Worm (Caenorhabditis elegans) whole organism, young adult: ENCODE data around the gene T03E6.9.

ENCODE experiments used
- B0261.1 ChIP-seq: sonication (generic microtip); optimal IDR thresholded peaks from 2 replicates; lab custom pipeline; 2016; ENCODE audit warnings: mild to moderate bottlenecking, missing genetic modification characterization, moderate library complexity, missing compliant biosample characterization
- B0336.3 ChIP-seq: fragments of 200-800 bp; sonication (Bioruptor generic); IDR thresholded peaks from 2 replicates; pipeline ENCODE4 v1.3.6; 2022; ENCODE audit warnings: missing genetic modification characterization, missing compliant biosample characterization
- F10E7.11 ChIP-seq: sonication (generic microtip); optimal IDR thresholded peaks from 2 replicates; lab custom pipeline; 2017; ENCODE audit warnings: mild to moderate bottlenecking, missing genetic modification characterization, moderate library complexity, missing compliant biosample characterization
- F23B12.7 ChIP-seq: sonication (generic microtip); optimal IDR thresholded peaks from 2 replicates; lab custom pipeline; 2017; ENCODE audit warnings: missing genetic modification characterization, mild to moderate bottlenecking, missing compliant biosample characterization, antibody characterized with exemption, moderate library complexity; ENCODE audit not compliant: insufficient read depth
- F37B4.10 ChIP-seq: fragments of 200-800 bp; sonication (Bioruptor generic); IDR thresholded peaks from 2 replicates; pipeline ENCODE4 v1.3.6; 2022; ENCODE audit warnings: missing genetic modification characterization, missing compliant biosample characterization
- F52B5.7 ChIP-seq: sonication (generic microtip); optimal IDR thresholded peaks from 2 replicates; lab custom pipeline; 2016; ENCODE audit warnings: mild to moderate bottlenecking, missing genetic modification characterization, missing compliant biosample characterization
- Y53F4B.3 ChIP-seq: fragments of 200-800 bp; sonication (Bioruptor generic); IDR thresholded peaks from 2 replicates; pipeline ENCODE4 v1.3.6; 2022; ENCODE audit warnings: missing genetic modification reagents, missing genetic modification characterization, missing compliant biosample characterization
- akir-1 ChIP-seq: fragments of 200-800 bp; sonication (Bioruptor generic); optimal IDR thresholded peaks from 2 replicates; lab custom pipeline; 2018; ENCODE audit warnings: mild to moderate bottlenecking, missing genetic modification characterization, moderate library complexity, missing compliant biosample characterization
- ama-1 ChIP-seq, 3 experiments: fragments of 150-350 bp in 1 of 3; sonication (generic microtip) in 2 of 3; optimal IDR thresholded peaks; 2 replicates each; lab custom pipeline; 2014 to 2018; ENCODE audit warnings: missing biosample characterization in 2 of 3, missing genetic modification characterization in 2 of 3, missing genetic modification reagents in 2 of 3
- aptf-2 ChIP-seq: fragments of 200-800 bp; sonication (Bioruptor generic); conservative IDR thresholded peaks from 2 replicates; pipeline ENCODE4 v1.3.6; 2022; ENCODE audit warnings: missing genetic modification reagents, missing genetic modification characterization, missing compliant biosample characterization
- cebp-1 ChIP-seq, 2 experiments: fragments of 200-800 bp in 1 of 2; sonication (Bioruptor generic) in 1 of 2; sonication (generic microtip) in 1 of 2; IDR thresholded peaks in 1 of 2; optimal IDR thresholded peaks in 1 of 2; 2 replicates each; pipeline versions ENCODE4 v1.3.6 to Lab custom; 2017 to 2022; ENCODE audit warnings: missing compliant biosample characterization in 2 of 2, missing genetic modification characterization in 2 of 2, mild to moderate bottlenecking in 1 of 2, missing genetic modification reagents in 1 of 2, moderate library complexity in 1 of 2
- ceh-100 ChIP-seq: fragments of 200-800 bp; sonication (Bioruptor generic); IDR thresholded peaks from 2 replicates; pipeline ENCODE4 v1.3.6; 2022; ENCODE audit warnings: missing genetic modification reagents, missing genetic modification characterization, missing compliant biosample characterization
- ceh-27 ChIP-seq: fragments of 200-800 bp; sonication (Bioruptor generic); optimal IDR thresholded peaks from 2 replicates; lab custom pipeline; 2018; ENCODE audit warnings: mild to moderate bottlenecking, missing genetic modification characterization, moderate library complexity, missing compliant biosample characterization
- ceh-40 ChIP-seq: fragments of 200-800 bp; sonication (Bioruptor generic); IDR thresholded peaks from 2 replicates; pipeline ENCODE4 v1.3.6; 2022; ENCODE audit warnings: missing genetic modification characterization, missing compliant biosample characterization
- ceh-58 ChIP-seq: fragments of 200-800 bp; sonication (Bioruptor generic); IDR thresholded peaks from 2 replicates; pipeline ENCODE4 v1.3.6; 2022; ENCODE audit warnings: missing genetic modification characterization, missing compliant biosample characterization
- dpff-1 ChIP-seq: sonication (generic microtip); optimal IDR thresholded peaks from 2 replicates; lab custom pipeline; 2017; ENCODE audit warnings: mild to moderate bottlenecking, missing genetic modification characterization, missing compliant biosample characterization
- egl-44 ChIP-seq: fragments of 200-800 bp; sonication (Bioruptor generic); IDR thresholded peaks from 2 replicates; pipeline ENCODE4 v1.3.6; 2022; ENCODE audit warnings: missing genetic modification reagents, missing genetic modification characterization, missing compliant biosample characterization
- egrh-3 ChIP-seq: fragments of 200-800 bp; sonication (Bioruptor generic); IDR thresholded peaks from 2 replicates; pipeline ENCODE4 v1.3.6; 2022; ENCODE audit warnings: missing genetic modification reagents, missing genetic modification characterization, missing compliant biosample characterization
- fkh-3 ChIP-seq: sonication (generic microtip); optimal IDR thresholded peaks from 2 replicates; lab custom pipeline; 2016; ENCODE audit warnings: mild to moderate bottlenecking, missing genetic modification characterization, missing compliant biosample characterization
- gei-17 ChIP-seq: fragments of 200-800 bp; sonication (Bioruptor generic); optimal IDR thresholded peaks from 2 replicates; lab custom pipeline; 2018; ENCODE audit warnings: mild to moderate bottlenecking, missing genetic modification characterization, missing compliant biosample characterization
- hlh-26 ChIP-seq: fragments of 200-800 bp; sonication (Bioruptor generic); conservative IDR thresholded peaks from 2 replicates; pipeline ENCODE4 v1.3.6; 2022; ENCODE audit warnings: missing genetic modification reagents, missing genetic modification characterization, missing compliant biosample characterization
- hsf-1 ChIP-seq: fragments of 200-800 bp; sonication (Bioruptor generic); IDR thresholded peaks from 2 replicates; pipeline ENCODE4 v1.3.6; 2022; ENCODE audit warnings: missing genetic modification reagents, missing genetic modification characterization, missing compliant biosample characterization
- let-526 ChIP-seq: fragments of 200-800 bp; sonication (Bioruptor generic); IDR thresholded peaks from 2 replicates; pipeline ENCODE4 v1.3.6; 2022; ENCODE audit warnings: missing genetic modification reagents, missing genetic modification characterization, missing compliant biosample characterization
- lir-1 ChIP-seq: fragments of 200-800 bp; sonication (Bioruptor generic); conservative IDR thresholded peaks from 2 replicates; pipeline ENCODE4 v1.3.6; 2022; ENCODE audit warnings: missing genetic modification reagents, missing genetic modification characterization, missing compliant biosample characterization
- mcd-1 ChIP-seq: fragments of 200-800 bp; sonication (Bioruptor generic); IDR thresholded peaks from 2 replicates; pipeline ENCODE4 v1.3.6; 2022; ENCODE audit warnings: missing genetic modification reagents, missing genetic modification characterization, missing compliant biosample characterization
- nhr-179 ChIP-seq: sonication (generic microtip); optimal IDR thresholded peaks from 2 replicates; lab custom pipeline; 2016; ENCODE audit warnings: mild to moderate bottlenecking, missing genetic modification characterization, missing compliant biosample characterization
- nhr-27 ChIP-seq: fragments of 200-800 bp; sonication (Bioruptor generic); optimal IDR thresholded peaks from 2 replicates; lab custom pipeline; 2018; ENCODE audit warnings: mild to moderate bottlenecking, missing genetic modification characterization, moderate library complexity, missing compliant biosample characterization
- nhr-80 ChIP-seq: sonication (generic microtip); optimal IDR thresholded peaks from 2 replicates; lab custom pipeline; 2016; ENCODE audit warnings: missing genetic modification characterization, missing compliant biosample characterization
- nhr-90 ChIP-seq: sonication (generic microtip); optimal IDR thresholded peaks from 2 replicates; lab custom pipeline; 2016; ENCODE audit warnings: missing genotype, mild to moderate bottlenecking, missing genetic modification characterization, missing compliant biosample characterization
- rec-8 ChIP-seq, 2 experiments: sonication (generic microtip); optimal IDR thresholded peaks; 2 replicates each; lab custom pipeline; 2016; ENCODE audit warnings: mild to moderate bottlenecking in 2 of 2, missing genetic modification characterization in 2 of 2, missing genetic modification reagents in 2 of 2, missing genotype in 2 of 2, missing biosample characterization in 1 of 2, missing compliant biosample characterization in 1 of 2, moderate library complexity in 1 of 2
- sea-2 ChIP-seq: fragments of 200-800 bp; sonication (Bioruptor generic); IDR thresholded peaks from 2 replicates; pipeline ENCODE4 v1.3.6; 2022; ENCODE audit warnings: missing genetic modification characterization, missing compliant biosample characterization
- snpc-3.4 ChIP-seq: sonication (generic microtip); optimal IDR thresholded peaks from 2 replicates; lab custom pipeline; 2017; ENCODE audit warnings: missing genetic modification characterization, mild to moderate bottlenecking, missing compliant biosample characterization, antibody characterized with exemption, moderate library complexity, missing genotype, missing genetic modification reagents
- somi-1 ChIP-seq: fragments of 200-800 bp; sonication (Bioruptor generic); optimal IDR thresholded peaks from 2 replicates; lab custom pipeline; 2018; ENCODE audit warnings: mild to moderate bottlenecking, missing genetic modification characterization, missing compliant biosample characterization
- tlf-1 ChIP-seq: fragments of 200-800 bp; sonication (Bioruptor generic); optimal IDR thresholded peaks from 2 replicates; lab custom pipeline; 2018; ENCODE audit warnings: mild to moderate bottlenecking, missing genetic modification characterization, missing compliant biosample characterization
- zfh-2 ChIP-seq: fragments of 200-800 bp; sonication (Bioruptor generic); conservative IDR thresholded peaks from 2 replicates; pipeline ENCODE4 v1.3.6; 2022; ENCODE audit warnings: missing genetic modification reagents, missing genetic modification characterization, missing compliant biosample characterization
- zim-3 ChIP-seq: sonication (generic microtip); optimal IDR thresholded peaks from 2 replicates; lab custom pipeline; 2017; ENCODE audit warnings: mild to moderate bottlenecking, missing genetic modification characterization, moderate library complexity, missing compliant biosample characterization
- ztf-25 ChIP-seq: fragments of 200-800 bp; sonication (Bioruptor generic); IDR thresholded peaks from 2 replicates; pipeline ENCODE4 v1.3.6; 2022; ENCODE audit warnings: missing genetic modification reagents, missing genetic modification characterization, missing compliant biosample characterization
- ztf-6 ChIP-seq: fragments of 200-800 bp; sonication (Bioruptor generic); IDR thresholded peaks from 2 replicates; pipeline ENCODE4 v1.3.6; 2022; ENCODE audit warnings: missing genetic modification reagents, missing genetic modification characterization, missing compliant biosample characterization

The T03E6.9 gene

ce11 chrV:16620874-16621273, 20.4 kb upstream of the T03E6.9 start, which contains the start of gene Y70C5A.3:
Y70C5A.3 (minus strand) TSS chrV:16620923.
- TF ChIP-seq ztf-25 (GFP tag; lab: Robert Waterston, UW), result no peak
- peak; percentile 22 for TF ChIP-seq nhr-80 (tag; lab: Kevin White, UChicago)

- no peak for TF ChIP-seq zim-3
- TF ChIP-seq F52B5.7 (tag; lab: Kevin White, UChicago), result no peak
- no peak for TF ChIP-seq Y53F4B.3 (GFP tag; lab: Robert Waterston, UW)
- no peak for TF ChIP-seq let-526 (GFP tag; lab: Robert Waterston, UW)
- no peak for TF ChIP-seq nhr-27 (tag; lab: Kevin White, UChicago)
- TF ChIP-seq hsf-1, result no peak
- TF ChIP-seq somi-1 (GFP tag; lab: Kevin White, UChicago), result no peak
- TF ChIP-seq snpc-3.4 (tag; lab: Kevin White, UChicago), result no peak
- no peak for TF ChIP-seq nhr-179 (tag; lab: Kevin White, UChicago)
- TF ChIP-seq F37B4.10 (GFP tag; lab: Robert Waterston, UW), result no peak
- no peak for TF ChIP-seq lir-1 (GFP tag; lab: Robert Waterston, UW)
Measured at ce11 chrV:16617462-16617861, 16.9 kb upstream of the T03E6.9 start, which contains the start of gene Y70C5A.4. Y70C5A.4 (plus strand) TSS chrV:16617762.

ce11 chrV:16610791-16611385, 10.4 kb upstream of the T03E6.9 start, which contains the start of gene srw-54:
srw-54 (plus strand) TSS chrV:16611335.
- TF ChIP-seq nhr-80 (tag; lab: Kevin White, UChicago) (peak; percentile 8), ceh-27 (GFP tag; lab: Kevin White, UChicago) (no peak), hsf-1 (no peak)

ce11 chrV:16610094-16610493, 9.6 kb upstream of the T03E6.9 start:
- TF ChIP-seq nhr-80 (tag; lab: Kevin White, UChicago) (peak; percentile 42), nhr-179 (tag; lab: Kevin White, UChicago) (no peak)

- no peak for TF ChIP-seq ceh-58 (GFP tag; lab: Robert Waterston, UW)
- no peak for TF ChIP-seq akir-1
- TF ChIP-seq ama-1 (optimal IDR thresholded peaks at IDR 0.05; lab: Kevin White, UChicago), result no peak
- no peak for TF ChIP-seq ama-1 (GFP tag; optimal IDR thresholded peaks at IDR 0.05; lab: Kevin White, UChicago)
- no peak for TF ChIP-seq aptf-2 (GFP tag; lab: Robert Waterston, UW)
- no peak for TF ChIP-seq B0336.3 (GFP tag; lab: Robert Waterston, UW)
- no peak for TF ChIP-seq let-526 (GFP tag; lab: Robert Waterston, UW)
- no peak for TF ChIP-seq sea-2 (GFP tag; lab: Robert Waterston, UW)
- no peak for TF ChIP-seq ceh-40 (GFP tag; lab: Robert Waterston, UW)
- no peak for TF ChIP-seq egl-44 (GFP tag; lab: Robert Waterston, UW)
- TF ChIP-seq nhr-90 (tag; lab: Kevin White, UChicago), result no peak
- no peak for TF ChIP-seq tlf-1 (GFP tag; lab: Kevin White, UChicago)
- no peak for TF ChIP-seq dpff-1 (tag; lab: Kevin White, UChicago)
- TF ChIP-seq cebp-1 (GFP tag; IDR thresholded peaks at IDR 0.05; lab: Robert Waterston, UW), result no peak
- no peak for TF ChIP-seq cebp-1 (tag; optimal IDR thresholded peaks at IDR 0.05; lab: Kevin White, UChicago)
Measured at ce11 chrV:16608478-16608877, 8.0 kb upstream of the T03E6.9 start.

- TF ChIP-seq ztf-6 (GFP tag; lab: Robert Waterston, UW), result no peak
- TF ChIP-seq gei-17 (GFP tag; lab: Kevin White, UChicago), result no peak
- TF ChIP-seq fkh-3 (tag; lab: Kevin White, UChicago), result no peak
- no peak for TF ChIP-seq hlh-26 (GFP tag; lab: Robert Waterston, UW)
- TF ChIP-seq F10E7.11 (tag; lab: Kevin White, UChicago), result no peak
- no peak for TF ChIP-seq dpff-1 (tag; lab: Kevin White, UChicago)
- no peak for TF ChIP-seq egrh-3 (GFP tag; lab: Robert Waterston, UW)
- no peak for TF ChIP-seq B0261.1 (tag; lab: Kevin White, UChicago)
- TF ChIP-seq zfh-2 (GFP tag; lab: Robert Waterston, UW), result no peak
- no peak for TF ChIP-seq mcd-1
- no peak for TF ChIP-seq F23B12.7 (tag; lab: Kevin White, UChicago)
- TF ChIP-seq ceh-100, result no peak
- TF ChIP-seq rec-8 (tag; optimal IDR thresholded peaks at IDR 0.05; lab: Kevin White, UChicago), result no peak
Measured at ce11 chrV:16606313-16606712, 5.8 kb upstream of the T03E6.9 start, which contains the start of gene Y32B12C.1. Y32B12C.1 (plus strand) TSS chrV:16606613.
